Fruit fly (Drosophila melanogaster) whole organism, embryonic: Measurements from ENCODE around the gene mat.

Experiments used
- Antp ChIP-seq: fragments of 200-800 bp; sonication (Bioruptor generic); optimal IDR thresholded peaks from 3 replicates; lab custom pipeline; 2016; ENCODE audit warnings: missing biosample characterization, missing genetic modification characterization
- B-H2 ChIP-seq: fragments of 200-800 bp; sonication (Bioruptor generic); optimal IDR thresholded peaks from 2 replicates; lab custom pipeline; 2018; ENCODE audit warnings: missing biosample characterization, mild to moderate bottlenecking, missing genetic modification characterization
- CG12659 ChIP-seq: fragments of 200-800 bp; sonication (Bioruptor generic); optimal IDR thresholded peaks from 3 replicates; lab custom pipeline; 2017; ENCODE audit warnings: mild to moderate bottlenecking, missing biosample characterization, missing genetic modification reagents, missing genetic modification characterization
- CG15696 ChIP-seq: fragments of 200-800 bp; sonication (Bioruptor generic); optimal IDR thresholded peaks from 2 replicates; lab custom pipeline; 2019; ENCODE audit warnings: missing biosample characterization, mild to moderate bottlenecking, missing genetic modification characterization, moderate library complexity
- CG16863 ChIP-seq: fragments of 200-800 bp; sonication (Bioruptor generic); optimal IDR thresholded peaks from 3 replicates; lab custom pipeline; 2016; ENCODE audit warnings: missing biosample characterization, missing genetic modification characterization
- CG17612 ChIP-seq: fragments of 200-800 bp; sonication (Bioruptor generic); IDR thresholded peaks from 2 replicates; pipeline ENCODE4 v1.3.6; 2022; ENCODE audit warnings: missing biosample characterization, missing genetic modification characterization
- CG17912 ChIP-seq: fragments of 200-800 bp; sonication (Bioruptor generic); optimal IDR thresholded peaks from 2 replicates; lab custom pipeline; 2018; ENCODE audit warnings: missing biosample characterization, mild to moderate bottlenecking, missing genetic modification characterization
- CG2199 ChIP-seq: fragments of 200-800 bp; sonication (Bioruptor generic); IDR thresholded peaks from 3 replicates; pipeline ENCODE4 v1.3.6; 2022; ENCODE audit warnings: missing biosample characterization, missing genetic modification characterization
- CG3065 ChIP-seq: fragments of 200-800 bp; sonication (Bioruptor generic); optimal IDR thresholded peaks from 2 replicates; lab custom pipeline; 2016; ENCODE audit warnings: missing biosample characterization, missing genetic modification characterization
- CG31224 ChIP-seq: fragments of 200-800 bp; sonication (Bioruptor generic); IDR thresholded peaks from 2 replicates; pipeline ENCODE4 v1.3.6; 2022; ENCODE audit warnings: missing biosample characterization, missing genetic modification characterization
- CG34422 ChIP-seq: fragments of 200-800 bp; sonication (Bioruptor generic); IDR thresholded peaks from 3 replicates; pipeline ENCODE4 v1.3.6; 2022; ENCODE audit warnings: missing biosample characterization, missing genetic modification characterization
- CG3847 ChIP-seq: fragments of 200-800 bp; sonication (Bioruptor generic); IDR thresholded peaks from 2 replicates; pipeline ENCODE4 v1.3.6; 2022; ENCODE audit warnings: missing biosample characterization, missing genetic modification characterization
- CG4404 ChIP-seq: fragments of 200-800 bp; sonication (Bioruptor generic); IDR thresholded peaks from 2 replicates; pipeline ENCODE4 v1.3.6; 2022; ENCODE audit warnings: missing biosample characterization, missing genetic modification characterization
- CG5953 ChIP-seq: fragments of 200-800 bp; sonication (Bioruptor generic); IDR thresholded peaks from 2 replicates; pipeline ENCODE4 v1.3.6; 2022; ENCODE audit warnings: missing biosample characterization, missing genetic modification characterization
- CG6813 ChIP-seq: fragments of 200-800 bp; sonication (Bioruptor generic); optimal IDR thresholded peaks from 2 replicates; lab custom pipeline; 2017; ENCODE audit warnings: missing biosample characterization, missing genetic modification characterization, mild to moderate bottlenecking, moderate library complexity, missing genetic modification reagents
- CG8281 ChIP-seq: fragments of 200-800 bp; sonication (Bioruptor generic); optimal IDR thresholded peaks from 2 replicates; lab custom pipeline; 2018; ENCODE audit warnings: missing biosample characterization, mild to moderate bottlenecking, missing genetic modification characterization, moderate library complexity
- CG8765 ChIP-seq: fragments of 200-800 bp; sonication (Bioruptor generic); IDR thresholded peaks from 2 replicates; pipeline ENCODE4 v1.3.6; 2022; ENCODE audit warnings: missing biosample characterization, missing genetic modification characterization
- CG8944 ChIP-seq: fragments of 200-800 bp; sonication (Bioruptor generic); optimal IDR thresholded peaks from 3 replicates; lab custom pipeline; 2016; ENCODE audit warnings: missing biosample characterization, missing genetic modification characterization
- CG9215 ChIP-seq: fragments of 200-800 bp; sonication (Bioruptor generic); IDR thresholded peaks from 2 replicates; pipeline ENCODE4 v1.3.6; 2022; ENCODE audit warnings: missing biosample characterization, missing genetic modification characterization
- CHES-1-like ChIP-seq: fragments of 200-800 bp; sonication (Bioruptor generic); optimal IDR thresholded peaks from 2 replicates; lab custom pipeline; 2016; ENCODE audit warnings: missing biosample characterization, missing genetic modification characterization
- Camta ChIP-seq: fragments of 200-800 bp; sonication (Bioruptor generic); optimal IDR thresholded peaks from 2 replicates; lab custom pipeline; 2016; ENCODE audit warnings: missing biosample characterization, missing genetic modification characterization
- Dll ChIP-seq: fragments of 200-800 bp; sonication (Bioruptor generic); IDR thresholded peaks from 4 replicates; pipeline ENCODE4 v1.3.6; 2022; ENCODE audit warnings: missing biosample characterization, missing genetic modification characterization; ENCODE audit not compliant: partially characterized antibody
- Dp ChIP-seq: fragments of 200-800 bp; sonication (Bioruptor generic); optimal IDR thresholded peaks from 2 replicates; lab custom pipeline; 2018; ENCODE audit warnings: missing biosample characterization, mild to moderate bottlenecking, missing genetic modification characterization, moderate library complexity
- HLH4C ChIP-seq: fragments of 200-800 bp; sonication (Bioruptor generic); IDR thresholded peaks from 3 replicates; pipeline ENCODE4 v1.3.6; 2022; ENCODE audit warnings: missing biosample characterization, missing genetic modification characterization; ENCODE audit not compliant: partially characterized antibody
- Hand ChIP-seq: fragments of 200-800 bp; sonication (Bioruptor generic); optimal IDR thresholded peaks from 2 replicates; lab custom pipeline; 2017; ENCODE audit warnings: mild to moderate bottlenecking, missing biosample characterization, missing genetic modification reagents, missing genetic modification characterization
- HmgZ ChIP-seq: fragments of 200-800 bp; sonication (Bioruptor generic); optimal IDR thresholded peaks from 2 replicates; lab custom pipeline; 2018; ENCODE audit warnings: missing biosample characterization, mild to moderate bottlenecking, missing genetic modification characterization
- Hmx ChIP-seq: fragments of 200-800 bp; sonication (Bioruptor generic); optimal IDR thresholded peaks from 2 replicates; lab custom pipeline; 2016; ENCODE audit warnings: missing biosample characterization, missing genetic modification characterization
- Hr3 ChIP-seq: fragments of 200-800 bp; sonication (Bioruptor generic); optimal IDR thresholded peaks from 3 replicates; lab custom pipeline; 2016; ENCODE audit warnings: missing biosample characterization, missing genetic modification characterization
- Hr51 ChIP-seq, 2 experiments: fragments of 200-800 bp; sonication (Bioruptor generic); optimal IDR thresholded peaks; 2 replicates in 1 of 2; 3 replicates in 1 of 2; lab custom pipeline; 2016 to 2018; ENCODE audit warnings: missing biosample characterization in 2 of 2, missing genetic modification characterization in 2 of 2, mild to moderate bottlenecking in 1 of 2, moderate library complexity in 1 of 2
- Nf-YC ChIP-seq: fragments of 200-800 bp; optimal IDR thresholded peaks from 3 replicates; lab custom pipeline; 2019; ENCODE audit warnings: missing biosample characterization, mild to moderate bottlenecking, missing genetic modification characterization, moderate library complexity
- Six4 ChIP-seq: fragments of 200-800 bp; sonication (Bioruptor generic); optimal IDR thresholded peaks from 2 replicates; lab custom pipeline; 2016; ENCODE audit warnings: missing biosample characterization, missing genetic modification characterization
- Spps ChIP-seq: fragments of 200-800 bp; sonication (Bioruptor generic); optimal IDR thresholded peaks from 2 replicates; lab custom pipeline; 2018; ENCODE audit warnings: missing biosample characterization, mild to moderate bottlenecking, missing genetic modification characterization
- amos ChIP-seq: fragments of 200-800 bp; sonication (Bioruptor generic); IDR thresholded peaks from 2 replicates; pipeline ENCODE4 v1.3.6; 2022; ENCODE audit warnings: missing biosample characterization, missing genetic modification characterization; ENCODE audit not compliant: partially characterized antibody
- ash1 ChIP-seq: fragments of 200-800 bp; sonication (Bioruptor generic); optimal IDR thresholded peaks from 2 replicates; lab custom pipeline; 2018; ENCODE audit warnings: missing biosample characterization, mild to moderate bottlenecking, missing genetic modification characterization
- bsh ChIP-seq, 2 experiments: fragments of 200-800 bp; sonication (Bioruptor generic); optimal IDR thresholded peaks; 2 replicates each; lab custom pipeline; 2017 to 2018; ENCODE audit warnings: mild to moderate bottlenecking in 2 of 2, missing biosample characterization in 2 of 2, missing genetic modification characterization in 2 of 2, moderate library complexity in 1 of 2
- crol ChIP-seq: fragments of 200-800 bp; sonication (Bioruptor generic); IDR thresholded peaks from 2 replicates; pipeline ENCODE4 v1.3.6; 2022; ENCODE audit warnings: missing biosample characterization, missing genetic modification characterization
- dmrt11E ChIP-seq: fragments of 200-800 bp; sonication (Bioruptor generic); optimal IDR thresholded peaks from 3 replicates; lab custom pipeline; 2018; ENCODE audit warnings: missing biosample characterization, mild to moderate bottlenecking, missing genetic modification characterization, moderate library complexity
- dpn ChIP-seq, 2 experiments: fragments of 200-800 bp; sonication (Bioruptor generic); optimal IDR thresholded peaks; 3 replicates each; lab custom pipeline; 2016; ENCODE audit warnings: missing biosample characterization in 2 of 2, missing genetic modification characterization in 2 of 2
- ewg ChIP-seq: fragments of 200-800 bp; sonication (Bioruptor generic); optimal IDR thresholded peaks from 3 replicates; lab custom pipeline; 2017; ENCODE audit warnings: mild to moderate bottlenecking, missing biosample characterization, missing genetic modification reagents, missing genetic modification characterization
- fd3F ChIP-seq: fragments of 200-800 bp; sonication (Bioruptor generic); optimal IDR thresholded peaks from 2 replicates; lab custom pipeline; 2018; ENCODE audit warnings: missing biosample characterization, mild to moderate bottlenecking, missing genetic modification characterization, moderate library complexity
- gcm ChIP-seq: fragments of 200-800 bp; sonication (Bioruptor generic); optimal IDR thresholded peaks from 2 replicates; lab custom pipeline; 2019; ENCODE audit warnings: missing biosample characterization, mild to moderate bottlenecking, missing genetic modification characterization, moderate library complexity
- gcm2 ChIP-seq: fragments of 200-800 bp; sonication (Bioruptor generic); optimal IDR thresholded peaks from 2 replicates; lab custom pipeline; 2016; ENCODE audit warnings: missing biosample characterization, missing genetic modification characterization
- gro ChIP-seq: fragments of 200-800 bp; sonication (Bioruptor generic); optimal IDR thresholded peaks from 2 replicates; lab custom pipeline; 2016; ENCODE audit warnings: missing biosample characterization, missing genetic modification characterization
- gsb-n ChIP-seq: fragments of 200-800 bp; sonication (Bioruptor generic); optimal IDR thresholded peaks from 3 replicates; lab custom pipeline; 2018; ENCODE audit warnings: missing biosample characterization, mild to moderate bottlenecking, missing genetic modification characterization
- nmo ChIP-seq: fragments of 200-800 bp; sonication (Bioruptor generic); optimal IDR thresholded peaks from 2 replicates; lab custom pipeline; 2018; ENCODE audit warnings: missing biosample characterization, mild to moderate bottlenecking, missing genetic modification characterization, moderate library complexity
- p53 ChIP-seq: fragments of 200-800 bp; sonication (Bioruptor generic); optimal IDR thresholded peaks from 2 replicates; lab custom pipeline; 2016; ENCODE audit warnings: missing biosample characterization, missing genetic modification characterization
- ro ChIP-seq: fragments of 200-800 bp; sonication (Bioruptor generic); IDR thresholded peaks from 2 replicates; pipeline ENCODE4 v1.3.6; 2022; ENCODE audit warnings: missing biosample characterization, missing genetic modification characterization
- shn ChIP-seq: fragments of 200-800 bp; sonication (Bioruptor generic); optimal IDR thresholded peaks from 3 replicates; lab custom pipeline; 2016; ENCODE audit warnings: missing biosample characterization, missing genetic modification characterization
- sisA ChIP-seq: fragments of 200-800 bp; sonication (Bioruptor generic); IDR thresholded peaks from 2 replicates; pipeline ENCODE4 v1.3.6; 2022; ENCODE audit warnings: missing biosample characterization, missing genetic modification characterization
- zfh1 ChIP-seq: fragments of 200-800 bp; sonication (Bioruptor generic); IDR thresholded peaks from 3 replicates; pipeline ENCODE4 v1.3.6; 2022; ENCODE audit warnings: missing biosample characterization, missing genetic modification characterization

The mat gene

DNA sequence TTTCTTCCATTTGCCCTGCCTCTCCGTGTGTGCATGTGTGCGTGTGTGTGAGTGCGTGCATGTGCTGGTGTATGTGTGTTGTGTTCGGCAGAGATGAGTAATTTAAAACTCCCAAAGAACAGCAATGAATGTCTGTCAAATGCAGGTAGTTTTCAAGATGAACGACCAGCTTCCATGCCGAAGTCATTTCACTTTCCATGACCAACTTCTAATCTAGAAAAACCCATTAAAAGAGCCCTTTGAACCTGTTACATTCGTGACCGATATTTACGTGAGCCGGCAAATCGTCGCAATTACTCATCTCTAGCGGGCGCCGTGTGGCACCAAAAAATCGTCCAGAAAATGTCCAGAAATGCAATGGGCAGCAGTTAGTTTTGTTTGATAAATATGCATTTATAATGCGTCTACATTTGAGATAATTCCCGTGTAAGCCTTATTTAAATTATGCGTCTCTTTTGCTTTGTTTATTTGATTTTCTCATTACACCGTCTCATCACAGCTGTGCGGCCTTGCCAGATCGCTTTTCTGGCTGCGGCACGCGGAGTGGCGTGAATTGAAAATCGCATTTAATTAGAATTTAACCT is 30.2 kb upstream of the mat start:
- TF ChIP-seq CHES-1-like (GFP tag; lab: Kevin White, UChicago) (peak; percentile 80), CG12659 (GFP tag; lab: Kevin White, UChicago) (peak; percentile 19), CG3847 (GFP tag; lab: Robert Waterston, UW) (peak; percentile 66), CG17612 (GFP tag; lab: Robert Waterston, UW) (no peak), Dll (GFP tag; lab: Robert Waterston, UW) (peak; percentile 84), Hand (no peak), Hr3 (GFP tag; lab: Kevin White, UChicago) (peak; percentile 40), Nf-YC (tag; lab: Kevin White, UChicago) (peak; percentile 44), Spps (no peak), CG2199 (GFP tag; lab: Robert Waterston, UW) (no peak), Antp (peak; percentile 65), sisA (GFP tag; lab: Robert Waterston, UW) (peak; percentile 40; the same call in 1 of the 2 replicates), zfh1 (GFP tag; lab: Robert Waterston, UW) (0 out of 3 replicates have a peak, but pooled peaks have one; percentile 34), CG16863 (GFP tag; lab: Kevin White, UChicago) (peak; percentile 70), CG3065 (no peak), HmgZ (tag; lab: Kevin White, UChicago) (no peak), Camta (GFP tag; lab: Kevin White, UChicago) (peak; percentile 20), crol (GFP tag; lab: Robert Waterston, UW) (no peak), CG34422 (peak; percentile 67), p53 (GFP tag; lab: Kevin White, UChicago) (no peak), nmo (GFP tag; lab: Kevin White, UChicago) (peak; percentile 62), bsh (GFP tag; optimal IDR thresholded peaks at IDR 0.05; lab: Kevin White, UChicago) (peak in 1 of 2 experiments; percentile 38), gcm (no peak), Hr51 (GFP tag; optimal IDR thresholded peaks at IDR 0.05; lab: Kevin White, UChicago) (peak in 1 of 2 experiments; percentile 37), gro (GFP tag; lab: Kevin White, UChicago) (peak; percentile 75), CG8765 (GFP tag; lab: Robert Waterston, UW) (no peak), ro (GFP tag; lab: Robert Waterston, UW) (no peak), CG15696 (tag; lab: Kevin White, UChicago) (peak; percentile 33), shn (GFP tag; lab: Kevin White, UChicago) (peak; percentile 63), dpn (GFP tag; optimal IDR thresholded peaks at IDR 0.05; lab: Kevin White, UChicago) (peak; percentile 28 to 45), ewg (GFP tag; lab: Kevin White, UChicago) (no peak), B-H2 (GFP tag; lab: Kevin White, UChicago) (no peak), CG9215 (GFP tag; lab: Robert Waterston, UW) (peak; percentile 56), CG17912 (peak; percentile 5), CG8944 (GFP tag; lab: Kevin White, UChicago) (peak; percentile 59), CG6813 (GFP tag; lab: Kevin White, UChicago) (no peak), HLH4C (peak; percentile 75), CG31224 (GFP tag; lab: Robert Waterston, UW) (no peak), amos (GFP tag; lab: Robert Waterston, UW) (peak; percentile 76), Dp (GFP tag; lab: Kevin White, UChicago) (peak; percentile 42), CG4404 (GFP tag; lab: Robert Waterston, UW) (peak; percentile 62), gsb-n (tag; lab: Kevin White, UChicago) (peak; percentile 10), CG5953 (GFP tag; lab: Robert Waterston, UW) (no peak), Hmx (no peak), fd3F (no peak), CG8281 (tag; lab: Kevin White, UChicago) (no peak), ash1 (GFP tag; lab: Kevin White, UChicago) (no peak), gcm2 (GFP tag; lab: Kevin White, UChicago) (no peak), Six4 (GFP tag; lab: Kevin White, UChicago) (peak; percentile 40), dmrt11E (tag; lab: Kevin White, UChicago) (no peak)
